Worm (Caenorhabditis elegans) whole organism, mixed stage, embryonic: ENCODE results near the gene hcf-1.

Experiments
- bed-3 ChIP-seq: fragments of 200-800 bp; sonication (Bioruptor generic); optimal IDR thresholded peaks from 3 replicates; lab custom pipeline; 2018; ENCODE audit warnings: mild to moderate bottlenecking, missing genetic modification characterization, moderate library complexity, missing compliant biosample characterization
- blmp-1 ChIP-seq: fragments of 150-350 bp; optimal IDR thresholded peaks from 2 replicates; lab custom pipeline; 2014; ENCODE audit warnings: missing biosample characterization, missing genetic modification characterization
- ceh-39 ChIP-seq: fragments of 150-350 bp; optimal IDR thresholded peaks from 2 replicates; lab custom pipeline; 2014; ENCODE audit warnings: missing biosample characterization, missing genetic modification characterization
- ceh-43 ChIP-seq: fragments of 200-800 bp; sonication (Bioruptor generic); optimal IDR thresholded peaks from 2 replicates; lab custom pipeline; 2018; ENCODE audit warnings: mild to moderate bottlenecking, missing genetic modification characterization, moderate library complexity, missing compliant biosample characterization
- ces-1 ChIP-seq: fragments of 150-350 bp; optimal IDR thresholded peaks from 2 replicates; lab custom pipeline; 2014; ENCODE audit warnings: missing biosample characterization, missing genetic modification reagents, missing genetic modification characterization
- drap-1 ChIP-seq: fragments of 200-800 bp; sonication (Bioruptor generic); optimal IDR thresholded peaks from 3 replicates; lab custom pipeline; 2018; ENCODE audit warnings: mild to moderate bottlenecking, missing genetic modification characterization, missing compliant biosample characterization
- elt-1 ChIP-seq: sonication (generic microtip); optimal IDR thresholded peaks from 2 replicates; lab custom pipeline; 2017; ENCODE audit warnings: missing genetic modification characterization, mild to moderate bottlenecking, missing compliant biosample characterization, antibody characterized with exemption, moderate library complexity, borderline replicate concordance; ENCODE audit not compliant: insufficient read depth
- elt-3 ChIP-seq: fragments of 150-350 bp; optimal IDR thresholded peaks from 2 replicates; lab custom pipeline; 2014; ENCODE audit warnings: missing biosample characterization, missing genetic modification characterization
- flh-1 ChIP-seq: fragments of 200-800 bp; sonication (Bioruptor generic); optimal IDR thresholded peaks from 2 replicates; lab custom pipeline; 2018; ENCODE audit warnings: mild to moderate bottlenecking, missing genetic modification characterization, moderate library complexity, missing compliant biosample characterization
- ham-2 ChIP-seq: fragments of 200-800 bp; sonication (Bioruptor generic); optimal IDR thresholded peaks from 2 replicates; lab custom pipeline; 2018; ENCODE audit warnings: mild to moderate bottlenecking, missing genetic modification characterization, missing compliant biosample characterization
- hlh-1 ChIP-seq: fragments of 150-350 bp; optimal IDR thresholded peaks from 2 replicates; lab custom pipeline; 2014; ENCODE audit warnings: missing biosample characterization, missing genetic modification reagents, missing genetic modification characterization
- lin-13 ChIP-seq: fragments of 150-350 bp; optimal IDR thresholded peaks from 2 replicates; lab custom pipeline; 2014; ENCODE audit warnings: missing biosample characterization, missing genetic modification characterization
- lin-32 ChIP-seq: fragments of 200-800 bp; sonication (Bioruptor generic); optimal IDR thresholded peaks from 2 replicates; lab custom pipeline; 2018; ENCODE audit warnings: mild to moderate bottlenecking, missing genetic modification characterization, missing compliant biosample characterization
- lsy-2 ChIP-seq: fragments of 150-350 bp; optimal IDR thresholded peaks from 2 replicates; lab custom pipeline; 2014; ENCODE audit warnings: missing biosample characterization, missing genetic modification characterization
- mab-5 ChIP-seq: fragments of 150-350 bp; optimal IDR thresholded peaks from 2 replicates; lab custom pipeline; 2014; ENCODE audit warnings: missing biosample characterization, missing genetic modification characterization
- mep-1 ChIP-seq: fragments of 150-350 bp; optimal IDR thresholded peaks from 2 replicates; lab custom pipeline; 2017; ENCODE audit warnings: missing biosample characterization, missing genetic modification reagents, missing genetic modification characterization, inconsistent platforms
- nhr-237 ChIP-seq: fragments of 150-350 bp; optimal IDR thresholded peaks from 2 replicates; lab custom pipeline; 2014; ENCODE audit warnings: missing biosample characterization, missing genetic modification characterization
- nhr-28 ChIP-seq: fragments of 150-350 bp; optimal IDR thresholded peaks from 2 replicates; lab custom pipeline; 2014; ENCODE audit warnings: missing biosample characterization, missing genetic modification characterization
- nhr-76 ChIP-seq: sonication (generic microtip); optimal IDR thresholded peaks from 2 replicates; lab custom pipeline; 2017; ENCODE audit warnings: missing biosample characterization, missing genetic modification characterization
- pha-4 ChIP-seq: fragments of 150-350 bp; optimal IDR thresholded peaks from 2 replicates; lab custom pipeline; 2018; ENCODE audit warnings: missing biosample characterization, missing genetic modification reagents, missing genetic modification characterization
- sem-2 ChIP-seq: fragments of 200-800 bp; sonication (Bioruptor generic); optimal IDR thresholded peaks from 2 replicates; lab custom pipeline; 2018; ENCODE audit warnings: mild to moderate bottlenecking, missing genetic modification characterization, missing compliant biosample characterization
- snpc-4 ChIP-seq: fragments of 150-350 bp; optimal IDR thresholded peaks from 2 replicates; lab custom pipeline; 2014; ENCODE audit warnings: missing biosample characterization, missing genetic modification characterization
- sptf-1 ChIP-seq: sonication (generic microtip); optimal IDR thresholded peaks from 2 replicates; lab custom pipeline; 2017; ENCODE audit warnings: mild to moderate bottlenecking, missing genetic modification characterization, moderate library complexity, missing compliant biosample characterization
- tbx-8 ChIP-seq: fragments of 200-800 bp; sonication (Bioruptor generic); optimal IDR thresholded peaks from 2 replicates; lab custom pipeline; 2018; ENCODE audit warnings: mild to moderate bottlenecking, missing genetic modification characterization, moderate library complexity, missing compliant biosample characterization
- unc-120 ChIP-seq: sonication (generic microtip); optimal IDR thresholded peaks from 2 replicates; lab custom pipeline; 2017; ENCODE audit warnings: missing genetic modification characterization, missing compliant biosample characterization; ENCODE audit not compliant: poor library complexity, severe bottlenecking
- unc-62 ChIP-seq: fragments of 150-350 bp; optimal IDR thresholded peaks from 2 replicates; lab custom pipeline; 2014; ENCODE audit warnings: missing biosample characterization, missing genetic modification reagents, missing genetic modification characterization
- zip-8 ChIP-seq: fragments of 150-350 bp; optimal IDR thresholded peaks from 2 replicates; lab custom pipeline; 2014; ENCODE audit warnings: missing biosample characterization, missing genetic modification characterization
- ztf-11 ChIP-seq: fragments of 150-350 bp; optimal IDR thresholded peaks from 2 replicates; lab custom pipeline; 2014; ENCODE audit warnings: missing biosample characterization, missing genetic modification characterization

The hcf-1 gene

DNA sequence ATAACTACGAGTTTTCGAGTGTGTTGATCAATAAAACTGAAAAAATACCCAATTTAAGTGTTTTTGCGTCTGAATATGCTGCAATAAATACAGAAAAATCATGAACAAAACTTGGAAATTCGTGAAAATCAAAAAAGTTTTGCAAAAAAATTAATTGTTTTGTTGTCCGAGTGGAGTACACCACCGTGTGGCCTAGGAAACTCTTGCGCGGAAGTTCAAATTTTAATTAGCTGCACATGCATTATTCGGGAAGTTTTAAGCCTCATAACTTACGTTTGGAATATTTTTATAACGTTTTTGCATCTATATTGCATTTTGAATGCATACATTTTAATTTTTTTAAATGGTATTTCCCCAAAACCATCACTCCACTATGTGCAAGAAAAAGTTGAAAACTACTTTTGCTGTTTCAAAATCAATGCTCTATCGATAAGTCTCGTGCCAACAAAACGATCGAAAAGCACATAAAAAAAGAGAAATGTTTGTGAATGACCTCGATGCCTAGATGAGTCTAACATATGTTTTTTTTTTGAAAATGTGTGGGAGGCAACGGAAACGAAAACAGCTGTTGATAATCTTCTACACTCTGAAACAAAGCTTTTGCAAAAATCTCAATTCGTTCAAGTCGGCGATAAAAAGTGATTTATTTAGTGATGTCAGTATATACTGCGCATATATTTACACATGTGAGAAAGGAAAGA is 42.5 kb upstream of the hcf-1 start:
- TF ChIP-seq drap-1 (GFP tag; lab: Kevin White, UChicago) (no peak), lin-32 (no peak), ceh-43 (GFP tag; lab: Kevin White, UChicago) (peak; percentile 30), lsy-2 (tag; lab: Kevin White, UChicago) (no peak), mep-1 (tag; lab: Kevin White, UChicago) (peak; percentile 9), zip-8 (no peak), hlh-1 (tag; lab: Kevin White, UChicago) (peak; percentile 44), ceh-39 (no peak), pha-4 (tag; lab: Kevin White, UChicago) (no peak)
- TF ChIP-seq, all 35 proteins: peak for 3

- TF ChIP-seq lsy-2 (tag; lab: Kevin White, UChicago) (no peak), drap-1 (GFP tag; lab: Kevin White, UChicago) (no peak), ces-1 (GFP tag; lab: Kevin White, UChicago) (peak; percentile 83), lin-13 (tag; lab: Kevin White, UChicago) (no peak), unc-62 (GFP tag; lab: Kevin White, UChicago) (peak; percentile 36), hlh-1 (tag; lab: Kevin White, UChicago) (no peak), elt-3 (no peak), unc-120 (no peak), ztf-11 (tag; lab: Kevin White, UChicago) (no peak), elt-1 (no peak), ham-2 (no peak), lin-32 (no peak)
Observed at ce11 chrIV:7815683-7816183, 41.7 kb upstream of the hcf-1 start, which contains the start of gene cdgs-1. TSS of gene cdgs-1 (minus strand) at chrIV:7815733.

DNA sequence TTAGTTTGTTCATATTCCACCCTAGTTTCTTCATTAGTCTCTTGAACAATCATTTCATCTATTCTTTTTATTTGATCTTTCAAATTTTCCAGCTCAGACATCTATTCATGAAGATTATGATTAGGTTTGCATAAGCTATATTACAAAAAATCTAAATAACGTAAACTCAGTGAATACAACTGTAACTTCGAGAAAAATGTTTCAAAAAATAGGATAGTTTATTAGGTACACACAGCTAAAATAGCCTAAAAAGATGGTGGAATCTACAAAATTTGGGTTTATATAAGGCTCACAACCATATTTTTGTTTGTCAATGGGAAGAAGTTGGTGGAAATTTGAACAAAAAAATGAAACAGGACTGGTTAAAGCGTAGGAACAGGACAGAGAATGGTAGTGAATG is 38.6 kb upstream of the hcf-1 start, which contains the start of gene zgpa-1:
TSS of gene zgpa-1 (minus strand) at position 101 of the 400 bp plus-strand sequence.
- TF ChIP-seq blmp-1 (tag; lab: Kevin White, UChicago) (no peak), bed-3 (GFP tag; lab: Kevin White, UChicago) (no peak), elt-1 (no peak), unc-120 (no peak)
- TF ChIP-seq, all 35 proteins: peak for 0

- TF ChIP-seq ztf-11 (tag; lab: Kevin White, UChicago) (no peak), elt-1 (peak; percentile 88)
Observed at ce11 chrIV:7808583-7808982, 34.5 kb upstream of the hcf-1 start, which contains the start of gene C33H5.1. TSS of gene C33H5.1 (plus strand) at chrIV:7808912.

ce11 chrIV:7804740-7805139 is 30.7 kb upstream of the hcf-1 start, which contains the start of gene C33H5.2:
TSS of gene C33H5.2 (plus strand) at chrIV:7805040.
- TF ChIP-seq elt-1: peak; percentile 64
- TF ChIP-seq nhr-76: no peak
- TF ChIP-seq drap-1 (GFP tag; lab: Kevin White, UChicago): no peak
- TF ChIP-seq snpc-4 (tag; lab: Kevin White, UChicago): no peak
- no peak for TF ChIP-seq nhr-237 (tag; lab: Kevin White, UChicago)

ce11 chrIV:7803250-7803649 is 29.2 kb upstream of the hcf-1 start, which contains the start of gene C33H5.16:
TSS of gene C33H5.16 (minus strand) at chrIV:7803350.
- TF ChIP-seq hlh-1 (tag; lab: Kevin White, UChicago) (no peak), sptf-1 (no peak), mab-5 (tag; lab: Kevin White, UChicago) (no peak), nhr-237 (tag; lab: Kevin White, UChicago) (no peak), nhr-76 (no peak), tbx-8 (GFP tag; lab: Kevin White, UChicago) (no peak)

ce11 chrIV:7800338-7800737 is 26.3 kb upstream of the hcf-1 start:
- TF ChIP-seq flh-1 (no peak), nhr-28 (tag; lab: Kevin White, UChicago) (no peak), sem-2 (GFP tag; lab: Kevin White, UChicago) (no peak)
